Worm (Caenorhabditis elegans): ENCODE data around the gene sek-4.
A peak's percentile ranks its signal among the peaks of the same experiment; 100 is the strongest.

Gene sek-4

ce11 chrX:5348529-5349148, 26.2 kb upstream of the sek-4 start, which contains the start of gene syx-3 (continued):
- TF ChIP-seq rnt-1 (tag; optimal IDR thresholded peaks at IDR 0.05) (no peak), lin-14 (GFP tag; optimal IDR thresholded peaks at IDR 0.05) (peak; percentile 43), irx-1 (tag; optimal IDR thresholded peaks at IDR 0.05) (no peak), nhr-12 (tag; optimal IDR thresholded peaks at IDR 0.05) (no peak)

- TF ChIP-seq sox-4 (tag; optimal IDR thresholded peaks at IDR 0.05) = no peak
- TF ChIP-seq snu-23 (GFP tag; optimal IDR thresholded peaks at IDR 0.05) = peak; percentile 14
- TF ChIP-seq mdl-1 (tag; optimal IDR thresholded peaks at IDR 0.05) = peak in 1 of 2 experiments; percentile 11
- TF ChIP-seq tlp-1 (tag; optimal IDR thresholded peaks at IDR 0.05) = no peak
- TF ChIP-seq lin-35 (GFP tag; optimal IDR thresholded peaks at IDR 0.05) = peak in 1 of 2 experiments; percentile 4
- TF ChIP-seq nhr-85 (tag) = peak; percentile 70
- TF ChIP-seq ceh-8 (GFP tag; optimal IDR thresholded peaks at IDR 0.05) = peak; percentile 14
- TF ChIP-seq nhr-12 (tag; optimal IDR thresholded peaks at IDR 0.05) = no peak
- TF ChIP-seq nhr-90 (tag; optimal IDR thresholded peaks at IDR 0.05; ENCODE audit: poor library complexity) = peak; percentile 15
- peak; percentile 23 for TF ChIP-seq nhr-47 (tag; optimal IDR thresholded peaks at IDR 0.05)
- peak in 1 of 2 experiments; percentile 44 for TF ChIP-seq ztf-11 (tag; optimal IDR thresholded peaks at IDR 0.05)
- TF ChIP-seq pax-3 (tag; optimal IDR thresholded peaks at IDR 0.05) = no peak
- peak; percentile 15 for TF ChIP-seq egl-13 (tag; optimal IDR thresholded peaks at IDR 0.05)
- TF ChIP-seq blmp-1 (tag; optimal IDR thresholded peaks at IDR 0.05) = peak; percentile 65
- peak; percentile 50 for TF ChIP-seq rnt-1 (tag; optimal IDR thresholded peaks at IDR 0.05)
- TF ChIP-seq unc-86 (tag; optimal IDR thresholded peaks at IDR 0.05) = peak; percentile 13
- no peak for TF ChIP-seq alr-1 (tag; optimal IDR thresholded peaks at IDR 0.05; ENCODE audit: borderline replicate concordance)
- TF ChIP-seq swsn-7 (tag; optimal IDR thresholded peaks at IDR 0.05) = peak; percentile 29
- no peak for TF ChIP-seq unc-62 (GFP tag; optimal IDR thresholded peaks at IDR 0.05)
- peak; percentile 42 for TF ChIP-seq skn-1 (tag; optimal IDR thresholded peaks at IDR 0.05)
- TF ChIP-seq mep-1 (tag; optimal IDR thresholded peaks at IDR 0.05) = no peak
- TF ChIP-seq nhr-20 (tag; optimal IDR thresholded peaks at IDR 0.05) = peak; percentile 43
- TF ChIP-seq aha-1 (tag; optimal IDR thresholded peaks at IDR 0.05) = no peak
- peak; percentile 26 for TF ChIP-seq dsc-1 (tag; optimal IDR thresholded peaks at IDR 0.05)
- TF ChIP-seq lin-14 (GFP tag; optimal IDR thresholded peaks at IDR 0.05) = peak; percentile 83
- peak in 1 of 3 experiments; percentile 54 for TF ChIP-seq ceh-82 (tag; optimal IDR thresholded peaks at IDR 0.05)
- TF ChIP-seq nhr-71 (tag; optimal IDR thresholded peaks at IDR 0.05) = peak; percentile 17
- TF ChIP-seq hlh-4 (tag; optimal IDR thresholded peaks at IDR 0.05) = no peak
Observed at ce11 chrX:5354022-5354876, 20.6 kb upstream of the sek-4 start, which contains the start of gene pfn-2. Gene pfn-2, minus strand, starts transcription at chrX:5354072.

ce11 chrX:5355253-5355652, 19.6 kb upstream of the sek-4 start:
- TF ChIP-seq dpl-1 (GFP tag; optimal IDR thresholded peaks at IDR 0.05) (no peak), zip-4 (GFP tag; optimal IDR thresholded peaks at IDR 0.05) (no peak), skn-1 (tag; optimal IDR thresholded peaks at IDR 0.05) (peak; percentile 52), dsc-1 (tag; optimal IDR thresholded peaks at IDR 0.05) (no peak), nhr-47 (tag; optimal IDR thresholded peaks at IDR 0.05) (no peak), F16B12.6 (tag; optimal IDR thresholded peaks at IDR 0.05) (no peak), unc-130 (tag; optimal IDR thresholded peaks at IDR 0.05) (no peak), ceh-82 (tag; optimal IDR thresholded peaks at IDR 0.05) (no peak), fkh-10 (GFP tag; optimal IDR thresholded peaks at IDR 0.05) (no peak), egl-13 (tag; optimal IDR thresholded peaks at IDR 0.05) (no peak), nhr-19 (GFP tag; conservative IDR thresholded peaks at IDR 0.05) (no peak), nhr-11 (tag; optimal IDR thresholded peaks at IDR 0.05) (no peak), snpc-4 (tag; optimal IDR thresholded peaks at IDR 0.05) (no peak), swsn-7 (tag; optimal IDR thresholded peaks at IDR 0.05) (no peak), lin-35 (GFP tag; optimal IDR thresholded peaks at IDR 0.05) (peak in 1 of 2 experiments; percentile 5), lin-14 (GFP tag; optimal IDR thresholded peaks at IDR 0.05) (peak; percentile 10), mep-1 (tag; optimal IDR thresholded peaks at IDR 0.05) (no peak), snu-23 (GFP tag; optimal IDR thresholded peaks at IDR 0.05) (peak; percentile 17), aly-2 (tag; optimal IDR thresholded peaks at IDR 0.05) (no peak), pax-3 (tag; optimal IDR thresholded peaks at IDR 0.05) (no peak), nhr-85 (tag) (no peak), C16A3.4 (tag; optimal IDR thresholded peaks at IDR 0.05) (no peak), xbp-1 (tag; optimal IDR thresholded peaks at IDR 0.05) (no peak), nhr-28 (tag; optimal IDR thresholded peaks at IDR 0.05) (no peak), elt-3 (tag; optimal IDR thresholded peaks at IDR 0.05) (no peak), nhr-71 (tag; optimal IDR thresholded peaks at IDR 0.05) (peak; percentile 3), ztf-11 (tag; optimal IDR thresholded peaks at IDR 0.05) (no peak), rnt-1 (tag; optimal IDR thresholded peaks at IDR 0.05) (no peak), sup-37 (GFP tag; optimal IDR thresholded peaks at IDR 0.05) (no peak), tlp-1 (tag; optimal IDR thresholded peaks at IDR 0.05) (no peak)
